Worm (Caenorhabditis elegans) whole organism, late embryonic: ENCODE results near the gene nekl-4.

ENCODE experiments used
- K02D7.2 ChIP-seq: sonication (generic microtip); optimal IDR thresholded peaks from 2 replicates; lab custom pipeline; 2017; ENCODE audit warnings: mild to moderate bottlenecking, missing genetic modification characterization, missing compliant biosample characterization
- K09A11.1 ChIP-seq: sonication (generic microtip); optimal IDR thresholded peaks from 2 replicates; lab custom pipeline; 2017; ENCODE audit warnings: antibody characterized with exemption, mild to moderate bottlenecking, missing genetic modification characterization, missing compliant biosample characterization; ENCODE audit not compliant: insufficient read depth
- T23F11.4 ChIP-seq: fragments of 200-800 bp; sonication (Bioruptor generic); optimal IDR thresholded peaks from 2 replicates; lab custom pipeline; 2018; ENCODE audit warnings: mild to moderate bottlenecking, missing genetic modification characterization, missing compliant biosample characterization
- ahr-1 ChIP-seq: sonication (generic microtip); optimal IDR thresholded peaks from 2 replicates; lab custom pipeline; 2016; ENCODE audit warnings: missing genetic modification characterization, missing compliant biosample characterization
- ceh-18 ChIP-seq: sonication (generic microtip); optimal IDR thresholded peaks from 2 replicates; lab custom pipeline; 2016; ENCODE audit warnings: missing genetic modification characterization, missing compliant biosample characterization
- ceh-30 ChIP-seq: fragments of 150-350 bp; optimal IDR thresholded peaks from 2 replicates; lab custom pipeline; 2014; ENCODE audit warnings: missing biosample characterization, missing genetic modification characterization
- ceh-31 ChIP-seq: sonication (generic microtip); optimal IDR thresholded peaks from 2 replicates; lab custom pipeline; 2016; ENCODE audit warnings: missing genetic modification characterization, missing compliant biosample characterization
- ceh-48 ChIP-seq: sonication (generic microtip); optimal IDR thresholded peaks from 2 replicates; lab custom pipeline; 2016; ENCODE audit warnings: missing genetic modification characterization, inconsistent platforms, missing compliant biosample characterization
- ceh-6 ChIP-seq: fragments of 200-800 bp; sonication (Bioruptor generic); optimal IDR thresholded peaks from 2 replicates; lab custom pipeline; 2018; ENCODE audit warnings: mild to moderate bottlenecking, missing genetic modification characterization, missing compliant biosample characterization
- ceh-9 ChIP-seq: sonication (generic microtip); optimal IDR thresholded peaks from 2 replicates; lab custom pipeline; 2016; ENCODE audit warnings: mild to moderate bottlenecking, missing genetic modification characterization, inconsistent platforms, missing compliant biosample characterization
- dmd-4 ChIP-seq: sonication (generic microtip); optimal IDR thresholded peaks from 2 replicates; lab custom pipeline; 2016; ENCODE audit warnings: borderline replicate concordance, missing genetic modification characterization, missing compliant biosample characterization
- elt-4 ChIP-seq: sonication (generic microtip); optimal IDR thresholded peaks from 2 replicates; lab custom pipeline; 2016; ENCODE audit warnings: missing genetic modification characterization, missing compliant biosample characterization
- ets-4 ChIP-seq: sonication (generic microtip); optimal IDR thresholded peaks from 2 replicates; lab custom pipeline; 2016; ENCODE audit warnings: missing genetic modification characterization, missing compliant biosample characterization
- fax-1 ChIP-seq: sonication (generic microtip); optimal IDR thresholded peaks from 2 replicates; lab custom pipeline; 2016; ENCODE audit warnings: missing genotype, missing genetic modification characterization, missing compliant biosample characterization
- hlh-30 ChIP-seq: sonication (generic microtip); optimal IDR thresholded peaks from 2 replicates; lab custom pipeline; 2017; ENCODE audit warnings: antibody characterized with exemption, missing genetic modification characterization, missing compliant biosample characterization; ENCODE audit not compliant: insufficient read depth
- hlh-6 ChIP-seq: sonication (generic microtip); optimal IDR thresholded peaks from 2 replicates; lab custom pipeline; 2016; ENCODE audit warnings: missing genotype, missing genetic modification characterization, missing compliant biosample characterization
- hlh-8 ChIP-seq: sonication (generic microtip); optimal IDR thresholded peaks from 2 replicates; lab custom pipeline; 2016; ENCODE audit warnings: missing genotype, missing genetic modification characterization, missing compliant biosample characterization
- lim-6 ChIP-seq: sonication (generic microtip); optimal IDR thresholded peaks from 2 replicates; lab custom pipeline; 2016; ENCODE audit warnings: missing genetic modification characterization, missing compliant biosample characterization
- madf-2 ChIP-seq: sonication (generic microtip); optimal IDR thresholded peaks from 2 replicates; lab custom pipeline; 2017; ENCODE audit warnings: missing genetic modification characterization, missing compliant biosample characterization
- nfya-1 ChIP-seq: sonication (generic microtip); optimal IDR thresholded peaks from 2 replicates; lab custom pipeline; 2017; ENCODE audit warnings: missing genetic modification characterization, mild to moderate bottlenecking, missing compliant biosample characterization, antibody characterized with exemption, moderate library complexity
- nhr-232 ChIP-seq: sonication (generic microtip); optimal IDR thresholded peaks from 2 replicates; lab custom pipeline; 2016; ENCODE audit warnings: missing genetic modification characterization, missing compliant biosample characterization
- pag-3 ChIP-seq: sonication (generic microtip); optimal IDR thresholded peaks from 2 replicates; lab custom pipeline; 2016; ENCODE audit warnings: missing compliant biosample characterization, missing genetic modification characterization, borderline replicate concordance
- rnt-1 ChIP-seq: sonication (generic microtip); optimal IDR thresholded peaks from 2 replicates; lab custom pipeline; 2016; ENCODE audit warnings: missing genetic modification characterization, missing compliant biosample characterization
- sox-4 ChIP-seq: sonication (generic microtip); optimal IDR thresholded peaks from 2 replicates; lab custom pipeline; 2017; ENCODE audit warnings: mild to moderate bottlenecking, missing genetic modification characterization, inconsistent platforms, missing compliant biosample characterization
- tbx-2 ChIP-seq: sonication (generic microtip); optimal IDR thresholded peaks from 2 replicates; lab custom pipeline; 2016; ENCODE audit warnings: missing genetic modification characterization, missing compliant biosample characterization
- tbx-7 ChIP-seq: sonication (generic microtip); optimal IDR thresholded peaks from 2 replicates; lab custom pipeline; 2016; ENCODE audit warnings: missing genotype, missing genetic modification characterization, missing compliant biosample characterization
- ttx-3 ChIP-seq: sonication (generic microtip); optimal IDR thresholded peaks from 2 replicates; lab custom pipeline; 2016; ENCODE audit warnings: missing genetic modification reagents, missing genetic modification characterization, missing compliant biosample characterization
- unc-42 ChIP-seq: sonication (generic microtip); optimal IDR thresholded peaks from 2 replicates; lab custom pipeline; 2016; ENCODE audit warnings: missing genotype, missing genetic modification characterization, missing compliant biosample characterization
- unc-55 ChIP-seq: sonication (generic microtip); optimal IDR thresholded peaks from 2 replicates; lab custom pipeline; 2017; ENCODE audit warnings: missing biosample characterization, missing genetic modification reagents, missing genetic modification characterization
- unc-86 ChIP-seq: sonication (generic microtip); optimal IDR thresholded peaks from 2 replicates; lab custom pipeline; 2016; ENCODE audit warnings: missing genetic modification characterization, missing compliant biosample characterization
- zip-5 ChIP-seq: sonication (generic microtip); optimal IDR thresholded peaks from 2 replicates; lab custom pipeline; 2016; ENCODE audit warnings: missing genetic modification characterization, missing compliant biosample characterization
- ztf-16 ChIP-seq: sonication (generic microtip); optimal IDR thresholded peaks from 2 replicates; lab custom pipeline; 2017; ENCODE audit warnings: missing genetic modification characterization, missing compliant biosample characterization

nekl-4 gene

ce11 chrIII:5499942-5500341 is 17.4 kb downstream of the nekl-4 start:
- TF ChIP-seq tbx-2 (tag; lab: Kevin White, UChicago): peak; percentile 2
- TF ChIP-seq hlh-30 (tag; lab: Kevin White, UChicago): peak; percentile 86
- TF ChIP-seq ceh-48 (tag; lab: Kevin White, UChicago): peak; percentile 31
- no peak for TF ChIP-seq K02D7.2 (tag; lab: Kevin White, UChicago)
- TF ChIP-seq ceh-31 (tag; lab: Kevin White, UChicago): peak; percentile 23

ce11 chrIII:5498973-5499372 is 18.4 kb downstream of the nekl-4 start, which contains the start of gene R02F2.9:
R02F2.9 (plus strand) TSS chrIII:5499190.
- peak; percentile 41 for TF ChIP-seq nfya-1 (tag; lab: Kevin White, UChicago)
- TF ChIP-seq unc-42 (tag; lab: Kevin White, UChicago): peak; percentile 37
- TF ChIP-seq lim-6 (tag; lab: Kevin White, UChicago): no peak
- peak; percentile 55 for TF ChIP-seq ets-4
- no peak for TF ChIP-seq ceh-6
- no peak for TF ChIP-seq dmd-4

ce11 chrIII:5495168-5495567 is 22.2 kb downstream of the nekl-4 start, which contains the start of gene R02F2.8:
R02F2.8 (minus strand) TSS chrIII:5495268.
- TF ChIP-seq ttx-3 (tag; lab: Kevin White, UChicago) (no peak), K09A11.1 (tag; lab: Kevin White, UChicago) (no peak), rnt-1 (tag; lab: Kevin White, UChicago) (no peak), sox-4 (tag; lab: Kevin White, UChicago) (no peak), unc-86 (tag; lab: Kevin White, UChicago) (no peak), madf-2 (tag; lab: Kevin White, UChicago) (no peak), nhr-232 (tag; lab: Kevin White, UChicago) (no peak), T23F11.4 (GFP tag; lab: Kevin White, UChicago) (no peak)

DNA sequence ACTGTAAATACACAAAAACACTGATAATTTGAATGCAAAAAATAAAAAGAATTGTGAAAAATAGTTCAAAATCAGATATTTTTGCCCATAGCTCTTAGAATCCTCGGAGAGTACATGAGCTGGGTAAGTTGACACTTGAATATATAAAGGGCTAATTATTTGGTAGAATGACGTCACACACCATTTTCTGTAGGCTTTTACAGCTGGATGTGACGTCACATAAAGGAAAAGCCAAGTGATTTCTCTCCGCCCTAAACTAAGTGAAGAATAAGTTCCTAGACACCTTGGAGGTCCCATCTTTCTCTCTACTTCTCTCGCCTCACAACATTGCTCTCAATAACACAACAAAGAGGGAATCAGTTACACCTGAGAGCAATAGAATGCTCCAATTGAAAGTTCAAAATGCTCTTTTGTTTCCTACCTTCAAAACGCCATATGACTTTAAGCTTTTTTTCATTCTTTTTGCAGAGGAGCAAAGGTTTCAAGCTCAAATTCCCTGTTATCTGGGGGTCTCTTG is 30.2 kb downstream of the nekl-4 start, which contains the start of gene osg-1:
osg-1 (plus strand) TSS at position 467 of the 517 bp plus-strand sequence.
- TF ChIP-seq ztf-16 (tag; lab: Kevin White, UChicago) (no peak), ceh-18 (no peak), elt-4 (tag; lab: Kevin White, UChicago) (no peak), ceh-9 (tag; lab: Kevin White, UChicago) (no peak), sox-4 (tag; lab: Kevin White, UChicago) (no peak), pag-3 (no peak), fax-1 (tag; lab: Kevin White, UChicago) (no peak), ceh-31 (tag; lab: Kevin White, UChicago) (no peak), T23F11.4 (GFP tag; lab: Kevin White, UChicago) (no peak), ahr-1 (no peak), tbx-7 (no peak), ceh-30 (tag; lab: Kevin White, UChicago) (no peak)

DNA sequence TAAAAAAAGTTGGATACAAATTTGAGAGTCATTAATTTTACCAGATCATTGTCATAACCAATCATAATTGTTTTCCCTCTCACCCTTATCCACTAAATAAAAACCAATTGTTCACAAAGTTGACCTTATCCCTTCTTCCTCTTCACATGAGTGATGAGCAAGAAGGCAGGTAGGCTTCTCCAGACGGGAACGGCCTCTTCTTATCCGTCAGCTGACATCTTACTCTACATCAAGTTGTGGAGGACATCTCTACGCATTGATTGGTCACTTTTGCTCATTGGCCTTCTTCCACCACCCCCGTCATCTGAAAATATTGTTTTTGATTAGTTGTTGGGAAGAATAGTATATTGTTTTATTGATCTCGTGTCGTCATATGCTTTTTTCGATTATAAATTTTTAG is 31.0 kb downstream of the nekl-4 start:
- TF ChIP-seq zip-5 (tag; lab: Kevin White, UChicago): no peak
- TF ChIP-seq unc-42 (tag; lab: Kevin White, UChicago): no peak
- TF ChIP-seq rnt-1 (tag; lab: Kevin White, UChicago): no peak
- no peak for TF ChIP-seq hlh-6 (tag; lab: Kevin White, UChicago)
- TF ChIP-seq hlh-8: no peak
- peak; percentile 30 for TF ChIP-seq unc-55 (GFP tag; lab: Kevin White, UChicago)
- no peak for TF ChIP-seq ceh-31 (tag; lab: Kevin White, UChicago)
- TF ChIP-seq, all 69 proteins: peak for 1
